Worm (Caenorhabditis elegans) whole organism, young adult: ENCODE results near the gene Y38F1A.2.

ENCODE experiments used
- F33H1.4 ChIP-seq: fragments of 200-800 bp; sonication (Bioruptor generic); IDR thresholded peaks from 2 replicates; pipeline ENCODE4 v1.3.6; 2022; ENCODE audit warnings: missing genetic modification reagents, missing genetic modification characterization, missing compliant biosample characterization
- F37B4.10 ChIP-seq: fragments of 200-800 bp; sonication (Bioruptor generic); IDR thresholded peaks from 2 replicates; pipeline ENCODE4 v1.3.6; 2022; ENCODE audit warnings: missing genetic modification characterization, missing compliant biosample characterization
- F39B2.1 ChIP-seq: fragments of 200-800 bp; sonication (Bioruptor generic); IDR thresholded peaks from 2 replicates; pipeline ENCODE4 v1.3.6; 2022; ENCODE audit warnings: missing genetic modification reagents, missing genetic modification characterization, missing compliant biosample characterization
- F52B5.7 ChIP-seq: sonication (generic microtip); optimal IDR thresholded peaks from 2 replicates; lab custom pipeline; 2016; ENCODE audit warnings: mild to moderate bottlenecking, missing genetic modification characterization, missing compliant biosample characterization
- F57A8.1 ChIP-seq: fragments of 200-800 bp; sonication (Bioruptor generic); optimal IDR thresholded peaks from 2 replicates; lab custom pipeline; 2018; ENCODE audit warnings: mild to moderate bottlenecking, missing genetic modification characterization, moderate library complexity, missing compliant biosample characterization
- Y67H2A.10 ChIP-seq: fragments of 200-800 bp; sonication (Bioruptor generic); conservative IDR thresholded peaks from 2 replicates; pipeline ENCODE4 v1.3.6; 2022; ENCODE audit warnings: missing genetic modification reagents, missing genetic modification characterization, missing compliant biosample characterization
- Y95B8A.8 ChIP-seq: fragments of 200-800 bp; sonication (Bioruptor generic); IDR thresholded peaks from 2 replicates; pipeline ENCODE4 v1.3.6; 2022; ENCODE audit warnings: missing genetic modification reagents, missing genetic modification characterization, missing compliant biosample characterization
- akir-1 ChIP-seq: fragments of 200-800 bp; sonication (Bioruptor generic); optimal IDR thresholded peaks from 2 replicates; lab custom pipeline; 2018; ENCODE audit warnings: mild to moderate bottlenecking, missing genetic modification characterization, moderate library complexity, missing compliant biosample characterization
- aptf-2 ChIP-seq: fragments of 200-800 bp; sonication (Bioruptor generic); conservative IDR thresholded peaks from 2 replicates; pipeline ENCODE4 v1.3.6; 2022; ENCODE audit warnings: missing genetic modification reagents, missing genetic modification characterization, missing compliant biosample characterization
- aptf-3 ChIP-seq: fragments of 200-800 bp; sonication (Bioruptor generic); IDR thresholded peaks from 2 replicates; pipeline ENCODE4 v1.3.6; 2022; ENCODE audit warnings: missing genetic modification characterization, missing compliant biosample characterization
- atf-7 ChIP-seq: sonication (generic microtip); optimal IDR thresholded peaks from 2 replicates; lab custom pipeline; 2017; ENCODE audit warnings: mild to moderate bottlenecking, missing genetic modification characterization, missing compliant biosample characterization
- athp-1 ChIP-seq: sonication (generic microtip); optimal IDR thresholded peaks from 2 replicates; lab custom pipeline; 2017; ENCODE audit warnings: mild to moderate bottlenecking, missing genetic modification characterization, missing compliant biosample characterization
- attf-6 ChIP-seq: fragments of 200-800 bp; sonication (Bioruptor generic); IDR thresholded peaks from 2 replicates; pipeline ENCODE4 v1.3.6; 2022; ENCODE audit warnings: missing genetic modification reagents, missing genetic modification characterization, missing compliant biosample characterization
- bed-2 ChIP-seq: fragments of 200-800 bp; sonication (Bioruptor generic); IDR thresholded peaks from 2 replicates; pipeline ENCODE4 v1.3.6; 2022; ENCODE audit warnings: missing genetic modification reagents, missing genetic modification characterization, missing compliant biosample characterization
- cebp-2 ChIP-seq: fragments of 200-800 bp; sonication (Bioruptor generic); IDR thresholded peaks from 2 replicates; pipeline ENCODE4 v1.3.6; 2022; ENCODE audit warnings: missing genetic modification characterization, missing compliant biosample characterization
- ceh-79 ChIP-seq: sonication (generic microtip); optimal IDR thresholded peaks from 2 replicates; lab custom pipeline; 2017; ENCODE audit warnings: mild to moderate bottlenecking, missing genetic modification characterization, missing compliant biosample characterization
- egl-18 ChIP-seq: fragments of 200-800 bp; sonication (Bioruptor generic); IDR thresholded peaks from 2 replicates; pipeline ENCODE4 v1.3.6; 2022; ENCODE audit warnings: missing genetic modification reagents, missing genetic modification characterization, missing compliant biosample characterization
- egl-44 ChIP-seq: fragments of 200-800 bp; sonication (Bioruptor generic); IDR thresholded peaks from 2 replicates; pipeline ENCODE4 v1.3.6; 2022; ENCODE audit warnings: missing genetic modification reagents, missing genetic modification characterization, missing compliant biosample characterization
- egrh-3 ChIP-seq: fragments of 200-800 bp; sonication (Bioruptor generic); IDR thresholded peaks from 2 replicates; pipeline ENCODE4 v1.3.6; 2022; ENCODE audit warnings: missing genetic modification reagents, missing genetic modification characterization, missing compliant biosample characterization
- ets-4 ChIP-seq: fragments of 200-800 bp; sonication (Bioruptor generic); optimal IDR thresholded peaks from 2 replicates; lab custom pipeline; 2018; ENCODE audit warnings: mild to moderate bottlenecking, missing genetic modification characterization, missing compliant biosample characterization
- lag-1 ChIP-seq: fragments of 200-800 bp; sonication (Bioruptor generic); IDR thresholded peaks from 2 replicates; pipeline ENCODE4 v1.3.6; 2022; ENCODE audit warnings: missing genetic modification reagents, missing genetic modification characterization, missing compliant biosample characterization
- let-526 ChIP-seq: fragments of 200-800 bp; sonication (Bioruptor generic); IDR thresholded peaks from 2 replicates; pipeline ENCODE4 v1.3.6; 2022; ENCODE audit warnings: missing genetic modification reagents, missing genetic modification characterization, missing compliant biosample characterization
- lin-35 ChIP-seq, 3 experiments: fragments of 150-350 bp in 2 of 3; sonication (generic microtip) in 1 of 3; optimal IDR thresholded peaks; 2 replicates each; lab custom pipeline; 2014 to 2018; ENCODE audit warnings: missing biosample characterization in 3 of 3, missing genetic modification characterization in 3 of 3, missing genetic modification reagents in 3 of 3
- lin-40 ChIP-seq: sonication (generic microtip); optimal IDR thresholded peaks from 2 replicates; lab custom pipeline; 2016; ENCODE audit warnings: missing genetic modification characterization, mild to moderate bottlenecking, missing compliant biosample characterization, missing genotype, missing genetic modification reagents
- lin-54 ChIP-seq: fragments of 200-800 bp; sonication (Bioruptor generic); optimal IDR thresholded peaks from 2 replicates; lab custom pipeline; 2018; ENCODE audit warnings: mild to moderate bottlenecking, missing genetic modification characterization, missing compliant biosample characterization
- lir-1 ChIP-seq: fragments of 200-800 bp; sonication (Bioruptor generic); conservative IDR thresholded peaks from 2 replicates; pipeline ENCODE4 v1.3.6; 2022; ENCODE audit warnings: missing genetic modification reagents, missing genetic modification characterization, missing compliant biosample characterization
- lsy-27 ChIP-seq: sonication (generic microtip); optimal IDR thresholded peaks from 2 replicates; lab custom pipeline; 2017; ENCODE audit warnings: missing genetic modification characterization, mild to moderate bottlenecking, missing compliant biosample characterization, antibody characterized with exemption, missing genotype, borderline replicate concordance; ENCODE audit not compliant: insufficient read depth
- mxl-1 ChIP-seq: sonication (generic microtip); optimal IDR thresholded peaks from 2 replicates; lab custom pipeline; 2016; ENCODE audit warnings: missing genetic modification characterization, missing compliant biosample characterization
- nfya-1 ChIP-seq: sonication (generic microtip); optimal IDR thresholded peaks from 2 replicates; lab custom pipeline; 2017; ENCODE audit warnings: antibody characterized with exemption, missing compliant biosample characterization, missing genetic modification characterization, borderline replicate concordance; ENCODE audit not compliant: insufficient read depth
- nfya-2 ChIP-seq: fragments of 200-800 bp; sonication (Bioruptor generic); IDR thresholded peaks from 2 replicates; pipeline ENCODE4 v1.3.6; 2022; ENCODE audit warnings: missing genetic modification reagents, missing genetic modification characterization, missing compliant biosample characterization
- nhr-120 ChIP-seq: fragments of 200-800 bp; sonication (Bioruptor generic); IDR thresholded peaks from 2 replicates; pipeline ENCODE4 v1.3.6; 2022; ENCODE audit warnings: missing genetic modification characterization, missing compliant biosample characterization
- nhr-179 ChIP-seq: sonication (generic microtip); optimal IDR thresholded peaks from 2 replicates; lab custom pipeline; 2016; ENCODE audit warnings: mild to moderate bottlenecking, missing genetic modification characterization, missing compliant biosample characterization
- nhr-80 ChIP-seq: sonication (generic microtip); optimal IDR thresholded peaks from 2 replicates; lab custom pipeline; 2016; ENCODE audit warnings: missing genetic modification characterization, missing compliant biosample characterization
- rcor-1 ChIP-seq: fragments of 200-800 bp; sonication (Bioruptor generic); IDR thresholded peaks from 2 replicates; pipeline ENCODE4 v1.3.6; 2022; ENCODE audit warnings: missing genetic modification reagents, missing genetic modification characterization, missing compliant biosample characterization
- snpc-1.1 ChIP-seq: sonication (generic microtip); optimal IDR thresholded peaks from 2 replicates; lab custom pipeline; 2017; ENCODE audit warnings: missing genetic modification characterization, mild to moderate bottlenecking, missing compliant biosample characterization, antibody characterized with exemption, moderate library complexity, missing genotype, missing genetic modification reagents; ENCODE audit not compliant: insufficient read depth
- snpc-4 ChIP-seq, 5 experiments: fragments of 150-350 bp in 1 of 5; sonication (generic microtip) in 4 of 5; optimal IDR thresholded peaks; 2 replicates each; lab custom pipeline; 2014 to 2018; ENCODE audit warnings: missing genetic modification characterization in 5 of 5, missing biosample characterization in 3 of 5, antibody characterized with exemption in 2 of 5, mild to moderate bottlenecking in 2 of 5, missing compliant biosample characterization in 2 of 5, missing genotype in 2 of 5, moderate library complexity in 2 of 5, missing genetic modification reagents in 1 of 5
- sptf-2 ChIP-seq: fragments of 200-800 bp; sonication (Bioruptor generic); optimal IDR thresholded peaks from 2 replicates; lab custom pipeline; 2018; ENCODE audit warnings: mild to moderate bottlenecking, missing genetic modification characterization, missing compliant biosample characterization
- tbx-9 ChIP-seq: sonication (generic microtip); optimal IDR thresholded peaks from 2 replicates; lab custom pipeline; 2016; ENCODE audit warnings: borderline replicate concordance, missing genetic modification characterization, inconsistent platforms, missing compliant biosample characterization
- unc-62 ChIP-seq: fragments of 150-350 bp; optimal IDR thresholded peaks from 2 replicates; lab custom pipeline; 2014; ENCODE audit warnings: missing biosample characterization, missing genetic modification reagents, missing genetic modification characterization
- zfh-2 ChIP-seq: fragments of 200-800 bp; sonication (Bioruptor generic); conservative IDR thresholded peaks from 2 replicates; pipeline ENCODE4 v1.3.6; 2022; ENCODE audit warnings: missing genetic modification reagents, missing genetic modification characterization, missing compliant biosample characterization
- zim-3 ChIP-seq: sonication (generic microtip); optimal IDR thresholded peaks from 2 replicates; lab custom pipeline; 2017; ENCODE audit warnings: mild to moderate bottlenecking, missing genetic modification characterization, moderate library complexity, missing compliant biosample characterization

The Y38F1A.2 gene

DNA sequence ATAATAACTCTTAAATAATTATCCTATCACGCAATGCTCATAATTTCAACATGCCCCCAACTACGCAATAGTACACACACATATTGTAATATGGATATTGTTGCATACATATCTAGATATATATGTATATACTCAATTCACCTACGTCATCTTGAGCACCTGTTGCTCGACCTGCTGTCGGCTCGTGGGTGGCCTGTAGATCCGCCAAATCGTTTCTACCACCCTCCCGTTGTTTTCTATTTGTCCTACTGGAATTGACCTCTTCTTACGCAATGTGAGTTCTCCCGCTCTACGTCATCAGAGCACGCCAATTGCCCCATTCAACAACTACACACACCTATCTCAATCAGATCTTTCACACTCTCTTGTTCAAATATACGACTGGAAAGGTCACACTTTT is 31.1 kb downstream of the Y38F1A.2 start:
- TF ChIP-seq aptf-3 (GFP tag; lab: Robert Waterston, UW), result no peak
- no peak for TF ChIP-seq aptf-2 (GFP tag; lab: Robert Waterston, UW)
- no peak for TF ChIP-seq mxl-1 (tag; lab: Kevin White, UChicago)
- no peak for TF ChIP-seq lin-54 (GFP tag; lab: Kevin White, UChicago)
- no peak for TF ChIP-seq zim-3 (tag; lab: Kevin White, UChicago)

DNA sequence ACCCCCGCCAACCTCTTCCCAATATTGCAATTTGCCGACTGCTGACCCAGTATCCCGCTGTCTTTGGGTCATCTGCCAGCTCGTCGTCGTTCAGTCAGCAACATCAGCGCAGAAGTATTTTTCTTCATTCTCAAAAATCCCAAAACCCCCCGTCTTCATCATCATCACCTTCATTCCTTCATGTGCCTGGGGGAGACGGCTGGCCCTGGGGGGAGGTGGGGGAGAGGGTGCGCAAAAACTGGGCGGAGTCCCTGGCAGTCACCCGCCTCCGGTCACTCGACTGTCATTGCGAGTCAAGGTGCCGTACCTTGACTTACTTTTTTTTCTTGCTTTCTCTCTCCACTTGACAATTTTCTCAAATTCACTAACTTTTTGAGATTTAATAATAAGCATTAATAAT is 33.0 kb downstream of the Y38F1A.2 start:
- TF ChIP-seq zfh-2 (GFP tag; lab: Robert Waterston, UW) (peak; percentile 87), egrh-3 (GFP tag; lab: Robert Waterston, UW) (peak; percentile 52; the same call in 1 of the 2 replicates), snpc-1.1 (no peak)

DNA sequence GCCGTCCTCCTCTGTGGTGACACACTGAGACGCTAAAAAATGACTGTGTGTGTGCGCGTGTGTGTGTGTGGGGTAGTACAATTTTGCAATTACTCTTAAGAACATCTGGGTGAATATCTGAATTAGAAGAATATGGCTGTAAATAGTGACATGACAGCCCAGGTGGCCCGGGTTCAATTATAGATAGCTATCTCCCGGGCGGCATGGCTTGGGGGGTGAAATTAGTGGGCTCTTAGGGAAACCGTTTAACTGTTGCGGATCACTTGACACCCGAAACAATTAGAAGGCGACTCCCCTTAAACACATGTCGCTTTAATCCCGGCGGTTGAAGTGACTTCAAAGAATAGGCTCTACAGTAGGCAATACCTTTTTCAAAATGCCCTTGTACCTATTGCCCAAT is 35.4 kb downstream of the Y38F1A.2 start:
- TF ChIP-seq lir-1 (GFP tag; lab: Robert Waterston, UW), result no peak
- TF ChIP-seq atf-7 (tag; lab: Kevin White, UChicago), result no peak
- TF ChIP-seq egl-44 (GFP tag; lab: Robert Waterston, UW), result no peak
- TF ChIP-seq lin-54 (GFP tag; lab: Kevin White, UChicago), result no peak
- TF ChIP-seq nhr-179 (tag; lab: Kevin White, UChicago), result no peak
- TF ChIP-seq F37B4.10 (GFP tag; lab: Robert Waterston, UW), result no peak
- TF ChIP-seq egl-18 (GFP tag; lab: Robert Waterston, UW), result no peak
- TF ChIP-seq bed-2 (GFP tag; lab: Robert Waterston, UW), result no peak
- TF ChIP-seq lag-1, result no peak
- TF ChIP-seq F33H1.4 (GFP tag; lab: Robert Waterston, UW), result no peak
- no peak for TF ChIP-seq F39B2.1
- no peak for TF ChIP-seq ceh-79 (tag; lab: Kevin White, UChicago)
- no peak for TF ChIP-seq nhr-80

DNA sequence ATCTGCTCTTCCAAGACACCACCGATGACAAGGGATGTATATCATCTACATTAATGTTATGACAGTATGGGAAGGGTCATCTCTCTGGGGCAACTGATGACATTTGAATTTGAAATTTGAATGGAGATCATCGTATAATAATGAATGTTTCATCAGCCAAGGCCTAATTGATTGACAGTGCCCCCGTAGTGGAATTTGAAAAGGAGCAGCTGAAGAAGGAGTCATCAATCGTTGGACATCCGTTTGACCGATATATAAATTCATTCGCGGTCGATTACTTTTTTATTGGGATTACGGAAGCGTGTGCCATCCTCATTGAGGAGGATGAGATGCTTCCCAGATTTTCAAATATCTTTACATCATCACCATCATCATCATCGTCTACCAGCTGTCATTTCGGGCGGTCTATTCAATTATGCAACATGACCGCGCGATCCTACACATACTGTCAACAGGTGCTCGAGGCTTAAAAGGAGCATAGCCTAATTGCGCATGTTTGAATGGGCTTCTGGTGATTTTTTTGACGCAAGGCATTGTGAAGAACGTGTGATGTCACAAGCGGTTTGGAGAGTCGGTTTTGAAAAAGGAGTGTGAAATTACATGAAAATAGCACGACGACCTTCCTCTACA is 36.3 kb downstream of the Y38F1A.2 start:
- no peak for TF ChIP-seq egl-44 (GFP tag; lab: Robert Waterston, UW)
- no peak for TF ChIP-seq F39B2.1
- TF ChIP-seq snpc-4 (GFP tag; optimal IDR thresholded peaks at IDR 0.05; lab: Kevin White, UChicago), result no peak
- no peak for TF ChIP-seq snpc-4 (tag; optimal IDR thresholded peaks at IDR 0.05; lab: Kevin White, UChicago)
- TF ChIP-seq nhr-120 (GFP tag; lab: Robert Waterston, UW), result no peak
- no peak for TF ChIP-seq athp-1 (tag; lab: Kevin White, UChicago)
- no peak for TF ChIP-seq lin-35 (GFP tag; optimal IDR thresholded peaks at IDR 0.05; lab: Kevin White, UChicago)
- TF ChIP-seq attf-6 (GFP tag; lab: Robert Waterston, UW), result no peak
- TF ChIP-seq F33H1.4 (GFP tag; lab: Robert Waterston, UW), result no peak

DNA sequence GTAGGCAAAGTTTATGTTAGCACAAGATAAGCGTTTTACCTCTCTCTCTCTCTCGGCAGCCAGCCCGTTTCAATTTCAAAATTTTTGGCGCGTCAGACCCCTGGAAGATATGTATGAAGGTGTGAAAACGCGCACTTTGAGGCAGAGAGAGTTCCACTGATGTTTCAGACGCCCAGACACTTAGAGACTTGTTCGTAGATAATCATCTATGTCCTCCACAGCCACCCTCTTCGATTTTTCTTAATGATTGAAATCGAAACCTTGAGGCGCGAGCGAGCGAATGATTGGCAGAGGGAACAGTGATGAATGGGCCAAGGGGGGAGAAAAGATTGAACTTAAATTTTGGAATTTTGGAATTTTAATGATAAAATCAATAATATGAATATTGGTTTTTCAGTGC is 36.8 kb downstream of the Y38F1A.2 start:
- no peak for TF ChIP-seq rcor-1 (GFP tag; lab: Robert Waterston, UW)
- no peak for TF ChIP-seq nfya-2 (GFP tag; lab: Robert Waterston, UW)
- TF ChIP-seq lsy-27 (tag; lab: Kevin White, UChicago), result no peak
- TF ChIP-seq zim-3 (tag; lab: Kevin White, UChicago), result no peak
- TF ChIP-seq let-526 (GFP tag; lab: Robert Waterston, UW), result no peak
- TF ChIP-seq Y95B8A.8, result no peak
- no peak for TF ChIP-seq ets-4 (GFP tag; lab: Kevin White, UChicago)
- no peak for TF ChIP-seq F52B5.7 (tag; lab: Kevin White, UChicago)
- TF ChIP-seq lin-40 (tag; lab: Kevin White, UChicago), result no peak
- no peak for TF ChIP-seq akir-1 (GFP tag; lab: Kevin White, UChicago)
- TF ChIP-seq tbx-9, result no peak
- TF ChIP-seq nhr-120 (GFP tag; lab: Robert Waterston, UW), result no peak
- TF ChIP-seq F57A8.1 (GFP tag; lab: Kevin White, UChicago), result no peak
- TF ChIP-seq nfya-1, result no peak
- no peak for TF ChIP-seq sptf-2 (GFP tag; lab: Kevin White, UChicago)
- TF ChIP-seq cebp-2 (GFP tag; lab: Robert Waterston, UW), result no peak
- TF ChIP-seq Y67H2A.10 (GFP tag; lab: Robert Waterston, UW), result no peak
- TF ChIP-seq unc-62 (GFP tag; lab: Kevin White, UChicago), result no peak
